Fruit fly (Drosophila melanogaster): ENCODE results near the gene eIF3f1.

eIF3f1 gene

DNA sequence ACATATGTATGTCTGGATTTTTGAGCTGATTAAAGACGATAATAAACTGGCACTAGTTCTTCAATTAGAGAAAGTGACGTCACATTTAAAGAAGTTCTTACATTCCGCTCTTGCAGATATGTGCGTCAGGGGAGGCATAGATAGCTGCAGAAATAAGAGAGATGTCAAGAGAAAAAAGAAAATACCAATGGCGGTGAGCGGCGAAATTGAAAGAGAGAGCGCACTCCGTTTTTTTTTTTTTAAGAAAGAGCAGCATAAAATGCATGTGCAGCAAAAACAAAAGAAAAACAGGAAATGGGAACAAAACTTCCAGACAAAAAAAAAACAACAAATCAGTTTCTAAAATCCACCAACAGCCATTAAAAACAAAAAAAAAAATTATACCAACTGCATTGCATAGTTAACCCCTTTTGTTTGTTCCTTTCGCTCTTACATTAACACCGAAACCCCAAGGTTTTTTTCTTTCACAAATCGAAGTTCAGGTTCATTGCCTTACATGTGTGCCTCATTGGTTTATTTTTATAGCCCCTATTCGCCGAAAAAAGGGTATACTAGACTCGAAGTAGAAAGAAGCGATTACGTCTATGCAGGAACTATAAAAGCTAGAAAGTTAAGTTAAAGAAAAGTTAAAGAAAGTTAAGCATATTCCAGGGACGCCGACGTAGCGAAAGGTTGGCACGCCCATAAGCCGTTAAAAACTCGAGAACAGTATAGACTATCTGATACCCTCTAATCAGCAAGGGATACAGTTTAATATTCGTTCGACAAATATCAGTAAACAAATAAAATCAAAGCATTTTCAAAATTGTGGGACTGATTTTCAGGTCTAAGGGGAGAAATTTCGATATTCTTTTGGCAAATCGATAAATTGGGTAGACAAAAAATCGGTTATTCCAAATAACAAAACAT lies 26.9 kb upstream of the eIF3f1 start (continued):
- no peak for TF ChIP-seq vri (GFP tag; optimal IDR thresholded peaks at IDR 0.05)
- TF ChIP-seq CG11902 (GFP tag; optimal IDR thresholded peaks at IDR 0.05): no peak
- TF ChIP-seq Ets96B (tag; optimal IDR thresholded peaks at IDR 0.05): peak; percentile 28
- no peak for TF ChIP-seq esn (GFP tag; optimal IDR thresholded peaks at IDR 0.05)
- no peak for TF ChIP-seq CG8319 (GFP tag; optimal IDR thresholded peaks at IDR 0.05)
- TF ChIP-seq CG11294 (GFP tag; IDR thresholded peaks at IDR 0.05): no peak
- peak; percentile 49 for TF ChIP-seq dsx (GFP tag; optimal IDR thresholded peaks at IDR 0.05; ENCODE audit: poor library complexity, severe bottlenecking)
- peak in 1 of 2 experiments; percentile 22 for TF ChIP-seq salr (GFP tag; optimal IDR thresholded peaks at IDR 0.05)
- TF ChIP-seq net (GFP tag; optimal IDR thresholded peaks at IDR 0.05): peak; percentile 3
- TF ChIP-seq Sox15 (GFP tag; optimal IDR thresholded peaks at IDR 0.05): no peak
- peak; percentile 18 for TF ChIP-seq Sox102F (GFP tag; optimal IDR thresholded peaks at IDR 0.05)
- no peak for TF ChIP-seq Hr39 (GFP tag; optimal IDR thresholded peaks at IDR 0.05)
- TF ChIP-seq CG8632 (GFP tag; optimal IDR thresholded peaks at IDR 0.05): peak; percentile 9

dm6 chr3R:4739492-4740431 lies 25.8 kb upstream of the eIF3f1 start:
- peak; percentile 89 for TF ChIP-seq Eip75B (GFP tag; optimal IDR thresholded peaks at IDR 0.05)
- peak; percentile 79 for TF ChIP-seq CG11902 (GFP tag; optimal IDR thresholded peaks at IDR 0.05)
- TF ChIP-seq net (GFP tag; optimal IDR thresholded peaks at IDR 0.05): peak; percentile 92
- TF ChIP-seq Met (GFP tag; optimal IDR thresholded peaks at IDR 0.05): peak; percentile 90
- peak; percentile 85 for TF ChIP-seq CG8632 (GFP tag; optimal IDR thresholded peaks at IDR 0.05)
- TF ChIP-seq cyc (GFP tag; optimal IDR thresholded peaks at IDR 0.05): peak; percentile 82
- peak; percentile 81 for TF ChIP-seq Sox15 (GFP tag; optimal IDR thresholded peaks at IDR 0.05)
- peak; percentile 47 for TF ChIP-seq dsx (GFP tag; optimal IDR thresholded peaks at IDR 0.05; ENCODE audit: poor library complexity, severe bottlenecking)
- no peak for TF ChIP-seq CG11294 (GFP tag; IDR thresholded peaks at IDR 0.05)
- TF ChIP-seq CG3032 (tag; optimal IDR thresholded peaks at IDR 0.05): peak; percentile 74
- peak; percentile 78 for TF ChIP-seq Lpt (GFP tag; optimal IDR thresholded peaks at IDR 0.05)
- peak; percentile 94 for TF ChIP-seq CG4318 (GFP tag; optimal IDR thresholded peaks at IDR 0.05)
- peak; percentile 75 for TF ChIP-seq Sox102F (GFP tag; optimal IDR thresholded peaks at IDR 0.05)
- peak; percentile 88 for TF ChIP-seq topi (GFP tag; optimal IDR thresholded peaks at IDR 0.05)
- TF ChIP-seq CG8319 (GFP tag; optimal IDR thresholded peaks at IDR 0.05): peak; percentile 74
- peak; percentile 54 for TF ChIP-seq fd85E (GFP tag; optimal IDR thresholded peaks at IDR 0.05)
- TF ChIP-seq CG6792 (GFP tag; optimal IDR thresholded peaks at IDR 0.05): peak; percentile 90
- peak; percentile 83 for TF ChIP-seq fkh (GFP tag; optimal IDR thresholded peaks at IDR 0.05)
- peak; percentile 59 for TF ChIP-seq CG7368 (GFP tag; optimal IDR thresholded peaks at IDR 0.05)
- peak; percentile 40 for TF ChIP-seq CG16779 (tag; optimal IDR thresholded peaks at IDR 0.05)
- TF ChIP-seq CG10669 (GFP tag; optimal IDR thresholded peaks at IDR 0.05): peak; percentile 70
- TF ChIP-seq Blimp-1 (GFP tag; optimal IDR thresholded peaks at IDR 0.05): peak; percentile 48
- TF ChIP-seq esn (GFP tag; optimal IDR thresholded peaks at IDR 0.05): peak; percentile 92
- peak; percentile 76 for TF ChIP-seq CG6808 (GFP tag; optimal IDR thresholded peaks at IDR 0.05)
- TF ChIP-seq CG6854 (GFP tag; optimal IDR thresholded peaks at IDR 0.05): no peak
- TF ChIP-seq CG3919 (GFP tag; optimal IDR thresholded peaks at IDR 0.05): peak; percentile 86
- TF ChIP-seq CG6276 (GFP tag; optimal IDR thresholded peaks at IDR 0.05): peak; percentile 92
- peak; percentile 73 for TF ChIP-seq fd59A (GFP tag; optimal IDR thresholded peaks at IDR 0.05)
- TF ChIP-seq CG11762 (GFP tag; optimal IDR thresholded peaks at IDR 0.05; ENCODE audit: insufficient read depth): peak; percentile 78
- peak; percentile 1 for TF ChIP-seq CG1621 (tag; optimal IDR thresholded peaks at IDR 0.05)
- TF ChIP-seq Hr38 (GFP tag; optimal IDR thresholded peaks at IDR 0.05): no peak
- peak; percentile 94 for TF ChIP-seq svp (GFP tag)
- no peak for TF ChIP-seq CG8119 (GFP tag; IDR thresholded peaks at IDR 0.05)
- TF ChIP-seq CG31627 (GFP tag; optimal IDR thresholded peaks at IDR 0.05): peak; percentile 86
- peak; percentile 92 for TF ChIP-seq Sox14 (GFP tag; optimal IDR thresholded peaks at IDR 0.05)
- TF ChIP-seq salr (GFP tag; optimal IDR thresholded peaks at IDR 0.05): peak; percentile 5 to 98
- TF ChIP-seq Gug (GFP tag; IDR thresholded peaks at IDR 0.05): no peak
- no peak for TF ChIP-seq eg (GFP tag; IDR thresholded peaks at IDR 0.05)
- peak; percentile 79 for TF ChIP-seq CG34406 (GFP tag; optimal IDR thresholded peaks at IDR 0.05)
- peak; percentile 93 for TF ChIP-seq pdm3 (GFP tag; optimal IDR thresholded peaks at IDR 0.05)

All from whole organism, prepupa.